Fruit fly (Drosophila melanogaster): ENCODE results near the gene nab.
A peak's percentile ranks its signal among the peaks of the same experiment; 100 is the strongest.

nab gene

dm6 chr3L:4108072-4108843 is 52.5 kb downstream of the nab start, which contains the start of gene Ack (continued):
- TF ChIP-seq gro (GFP tag; optimal IDR thresholded peaks at IDR 0.05) (no peak), cato (GFP tag; optimal IDR thresholded peaks at IDR 0.05; ENCODE audit: borderline replicate concordance) (no peak), CG16779 (GFP tag; IDR thresholded peaks at IDR 0.05) (no peak), CG18619 (GFP tag; optimal IDR thresholded peaks at IDR 0.05) (no peak), Atf-2 (GFP tag; optimal IDR thresholded peaks at IDR 0.05) (no peak), cg (GFP tag; optimal IDR thresholded peaks at IDR 0.05) (peak; percentile 96), CG10565 (GFP tag; optimal IDR thresholded peaks at IDR 0.05) (no peak), unc-4 (GFP tag; IDR thresholded peaks at IDR 0.05; ENCODE audit: partially characterized antibody) (peak; percentile 87), CG6175 (GFP tag; IDR thresholded peaks at IDR 0.05) (no peak), trh (GFP tag; optimal IDR thresholded peaks at IDR 0.05) (no peak), Kr (GFP tag; optimal IDR thresholded peaks at IDR 0.05) (no peak), CG18476 (GFP tag; optimal IDR thresholded peaks at IDR 0.05) (no peak), E2f2 (GFP tag; IDR thresholded peaks at IDR 0.05) (peak; percentile 52), kni (GFP tag; optimal IDR thresholded peaks at IDR 0.05) (peak; percentile 8), CG15073 (GFP tag; optimal IDR thresholded peaks at IDR 0.05) (no peak), CG2202 (tag; optimal IDR thresholded peaks at IDR 0.05) (no peak), CG31388 (GFP tag; optimal IDR thresholded peaks at IDR 0.05) (no peak), H2.0 (GFP tag; IDR thresholded peaks at IDR 0.05) (no peak), Vsx1 (GFP tag; optimal IDR thresholded peaks at IDR 0.05) (no peak), zen (tag; optimal IDR thresholded peaks at IDR 0.05) (no peak), CG11093 (GFP tag; IDR thresholded peaks at IDR 0.05) (no peak), CG34376 (GFP tag; optimal IDR thresholded peaks at IDR 0.05) (peak; percentile 11), CG11504 (tag; optimal IDR thresholded peaks at IDR 0.05) (no peak), CG17328 (GFP tag; IDR thresholded peaks at IDR 0.05) (no peak), dmrt11E (tag; optimal IDR thresholded peaks at IDR 0.05) (no peak), CG14860 (GFP tag; IDR thresholded peaks at IDR 0.05; ENCODE audit: partially characterized antibody) (peak; percentile 67), esg (GFP tag; conservative IDR thresholded peaks at IDR 0.05) (no peak), D19B (GFP tag; optimal IDR thresholded peaks at IDR 0.05) (no peak), lov (optimal IDR thresholded peaks at IDR 0.05) (no peak), lov (GFP tag; IDR thresholded peaks at IDR 0.05) (no peak), lmd (GFP tag; IDR thresholded peaks at IDR 0.05) (no peak), Jarid2 (GFP tag; optimal IDR thresholded peaks at IDR 0.05) (no peak), nerfin-2 (GFP tag; IDR thresholded peaks at IDR 0.05; ENCODE audit: partially characterized antibody) (peak; percentile 65), CHES-1-like (GFP tag; optimal IDR thresholded peaks at IDR 0.05) (peak; percentile 44), CG33557 (GFP tag; optimal IDR thresholded peaks at IDR 0.05) (no peak), CG6272 (GFP tag; IDR thresholded peaks at IDR 0.05) (no peak), HLH4C (GFP tag; IDR thresholded peaks at IDR 0.05; ENCODE audit: partially characterized antibody) (peak; percentile 73), CG10321 (GFP tag; IDR thresholded peaks at IDR 0.05) (no peak), ap (GFP tag; IDR thresholded peaks at IDR 0.05) (no peak), CG17802 (tag; optimal IDR thresholded peaks at IDR 0.05) (no peak), TFAM (GFP tag; optimal IDR thresholded peaks at IDR 0.05) (no peak), CG8290 (GFP tag; optimal IDR thresholded peaks at IDR 0.05) (no peak), CG8290 (tag; optimal IDR thresholded peaks at IDR 0.05) (no peak), CG14667 (GFP tag; IDR thresholded peaks at IDR 0.05) (no peak), cwo (GFP tag; optimal IDR thresholded peaks at IDR 0.05) (peak; percentile 61), CG1529 (GFP tag; optimal IDR thresholded peaks at IDR 0.05) (no peak), CG4820 (GFP tag; optimal IDR thresholded peaks at IDR 0.05) (no peak), CG7556 (GFP tag; optimal IDR thresholded peaks at IDR 0.05) (no peak), usp (GFP tag; optimal IDR thresholded peaks at IDR 0.05) (no peak), CG2678 (tag; optimal IDR thresholded peaks at IDR 0.05) (no peak), so (GFP tag; IDR thresholded peaks at IDR 0.05) (no peak)

Data from whole organism, embryonic.